Worm (Caenorhabditis elegans) whole organism, young adult: ENCODE results near the gene mrpl-40.

Source experiments
- B0019.2 ChIP-seq: fragments of 200-800 bp; sonication (Bioruptor generic); conservative IDR thresholded peaks from 2 replicates; pipeline ENCODE4 v1.3.6; 2022; ENCODE audit warnings: missing genetic modification reagents, missing genetic modification characterization, missing compliant biosample characterization
- C06A6.2 ChIP-seq: fragments of 200-800 bp; sonication (Bioruptor generic); conservative IDR thresholded peaks from 2 replicates; pipeline ENCODE4 v1.3.6; 2022; ENCODE audit warnings: missing genetic modification characterization, missing compliant biosample characterization
- F22D6.2 ChIP-seq: sonication (generic microtip); optimal IDR thresholded peaks from 2 replicates; lab custom pipeline; 2016; ENCODE audit warnings: mild to moderate bottlenecking, missing genetic modification characterization, missing compliant biosample characterization
- F52B5.7 ChIP-seq: sonication (generic microtip); optimal IDR thresholded peaks from 2 replicates; lab custom pipeline; 2016; ENCODE audit warnings: mild to moderate bottlenecking, missing genetic modification characterization, missing compliant biosample characterization
- Y53F4B.3 ChIP-seq: fragments of 200-800 bp; sonication (Bioruptor generic); IDR thresholded peaks from 2 replicates; pipeline ENCODE4 v1.3.6; 2022; ENCODE audit warnings: missing genetic modification reagents, missing genetic modification characterization, missing compliant biosample characterization
- Y53G8AR.9 ChIP-seq: fragments of 200-800 bp; sonication (Bioruptor generic); conservative IDR thresholded peaks from 2 replicates; pipeline ENCODE4 v1.3.6; 2022; ENCODE audit warnings: missing genetic modification reagents, missing genetic modification characterization, missing compliant biosample characterization
- Y79H2A.3 ChIP-seq: fragments of 200-800 bp; sonication (Bioruptor generic); conservative IDR thresholded peaks from 2 replicates; pipeline ENCODE4 v1.3.6; 2022; ENCODE audit warnings: missing genetic modification reagents, missing genetic modification characterization, missing compliant biosample characterization
- Y95B8A.8 ChIP-seq: fragments of 200-800 bp; sonication (Bioruptor generic); IDR thresholded peaks from 2 replicates; pipeline ENCODE4 v1.3.6; 2022; ENCODE audit warnings: missing genetic modification reagents, missing genetic modification characterization, missing compliant biosample characterization
- ZK185.1 ChIP-seq: sonication (generic microtip); optimal IDR thresholded peaks from 2 replicates; lab custom pipeline; 2016; ENCODE audit warnings: mild to moderate bottlenecking, missing genetic modification characterization, missing compliant biosample characterization; ENCODE audit not compliant: poor library complexity, severe bottlenecking
- ama-1 ChIP-seq, 3 experiments: fragments of 150-350 bp in 1 of 3; sonication (generic microtip) in 2 of 3; optimal IDR thresholded peaks; 2 replicates each; lab custom pipeline; 2014 to 2018; ENCODE audit warnings: missing biosample characterization in 2 of 3, missing genetic modification characterization in 2 of 3, missing genetic modification reagents in 2 of 3
- aptf-3 ChIP-seq: fragments of 200-800 bp; sonication (Bioruptor generic); IDR thresholded peaks from 2 replicates; pipeline ENCODE4 v1.3.6; 2022; ENCODE audit warnings: missing genetic modification characterization, missing compliant biosample characterization
- ccch-3 ChIP-seq: fragments of 200-800 bp; sonication (Bioruptor generic); optimal IDR thresholded peaks from 2 replicates; lab custom pipeline; 2018; ENCODE audit warnings: mild to moderate bottlenecking, missing genetic modification characterization, missing compliant biosample characterization
- cebp-1 ChIP-seq, 2 experiments: fragments of 200-800 bp in 1 of 2; sonication (Bioruptor generic) in 1 of 2; sonication (generic microtip) in 1 of 2; IDR thresholded peaks in 1 of 2; optimal IDR thresholded peaks in 1 of 2; 2 replicates each; pipeline versions ENCODE4 v1.3.6 to Lab custom; 2017 to 2022; ENCODE audit warnings: missing compliant biosample characterization in 2 of 2, missing genetic modification characterization in 2 of 2, mild to moderate bottlenecking in 1 of 2, missing genetic modification reagents in 1 of 2, moderate library complexity in 1 of 2
- ceh-58 ChIP-seq: fragments of 200-800 bp; sonication (Bioruptor generic); IDR thresholded peaks from 2 replicates; pipeline ENCODE4 v1.3.6; 2022; ENCODE audit warnings: missing genetic modification characterization, missing compliant biosample characterization
- chd-7 ChIP-seq: sonication (generic microtip); optimal IDR thresholded peaks from 2 replicates; lab custom pipeline; 2016; ENCODE audit warnings: mild to moderate bottlenecking, missing genetic modification characterization, moderate library complexity, missing compliant biosample characterization
- die-1 ChIP-seq: sonication (generic microtip); optimal IDR thresholded peaks from 2 replicates; lab custom pipeline; 2016; ENCODE audit warnings: missing genotype, mild to moderate bottlenecking, missing genetic modification characterization, missing compliant biosample characterization
- dpff-1 ChIP-seq: sonication (generic microtip); optimal IDR thresholded peaks from 2 replicates; lab custom pipeline; 2017; ENCODE audit warnings: mild to moderate bottlenecking, missing genetic modification characterization, missing compliant biosample characterization
- dpl-1 ChIP-seq: fragments of 150-350 bp; optimal IDR thresholded peaks from 2 replicates; lab custom pipeline; 2014; ENCODE audit warnings: missing biosample characterization, missing genetic modification reagents, missing genetic modification characterization
- efl-1 ChIP-seq: fragments of 150-350 bp; optimal IDR thresholded peaks from 2 replicates; lab custom pipeline; 2014; ENCODE audit warnings: missing biosample characterization, missing genetic modification reagents, missing genetic modification characterization
- fkh-3 ChIP-seq: sonication (generic microtip); optimal IDR thresholded peaks from 2 replicates; lab custom pipeline; 2016; ENCODE audit warnings: mild to moderate bottlenecking, missing genetic modification characterization, missing compliant biosample characterization
- gei-17 ChIP-seq: fragments of 200-800 bp; sonication (Bioruptor generic); optimal IDR thresholded peaks from 2 replicates; lab custom pipeline; 2018; ENCODE audit warnings: mild to moderate bottlenecking, missing genetic modification characterization, missing compliant biosample characterization
- hrde-1 ChIP-seq: sonication (generic microtip); optimal IDR thresholded peaks from 2 replicates; lab custom pipeline; 2016; ENCODE audit warnings: missing genetic modification characterization, mild to moderate bottlenecking, missing compliant biosample characterization, moderate library complexity, missing genotype, missing genetic modification reagents, borderline replicate concordance
- lag-1 ChIP-seq: fragments of 200-800 bp; sonication (Bioruptor generic); IDR thresholded peaks from 2 replicates; pipeline ENCODE4 v1.3.6; 2022; ENCODE audit warnings: missing genetic modification reagents, missing genetic modification characterization, missing compliant biosample characterization
- let-607 ChIP-seq, 2 experiments: fragments of 200-800 bp in 1 of 2; sonication (Bioruptor generic) in 1 of 2; sonication (generic microtip) in 1 of 2; optimal IDR thresholded peaks; 2 replicates each; lab custom pipeline; 2016 to 2018; ENCODE audit warnings: mild to moderate bottlenecking in 2 of 2, missing compliant biosample characterization in 2 of 2, missing genetic modification characterization in 2 of 2, moderate library complexity in 2 of 2, missing genotype in 1 of 2
- lin-26 ChIP-seq: fragments of 200-800 bp; sonication (Bioruptor generic); IDR thresholded peaks from 2 replicates; pipeline ENCODE4 v1.3.6; 2022; ENCODE audit warnings: missing genetic modification reagents, missing genetic modification characterization, missing compliant biosample characterization
- lin-54 ChIP-seq: fragments of 200-800 bp; sonication (Bioruptor generic); optimal IDR thresholded peaks from 2 replicates; lab custom pipeline; 2018; ENCODE audit warnings: mild to moderate bottlenecking, missing genetic modification characterization, missing compliant biosample characterization
- lsy-27 ChIP-seq: sonication (generic microtip); optimal IDR thresholded peaks from 2 replicates; lab custom pipeline; 2017; ENCODE audit warnings: missing genetic modification characterization, mild to moderate bottlenecking, missing compliant biosample characterization, antibody characterized with exemption, missing genotype, borderline replicate concordance; ENCODE audit not compliant: insufficient read depth
- madf-3 ChIP-seq: fragments of 200-800 bp; sonication (Bioruptor generic); IDR thresholded peaks from 2 replicates; pipeline ENCODE4 v1.3.6; 2022; ENCODE audit warnings: missing genetic modification reagents, missing genetic modification characterization, missing compliant biosample characterization
- madf-6 ChIP-seq: fragments of 200-800 bp; sonication (Bioruptor generic); IDR thresholded peaks from 2 replicates; pipeline ENCODE4 v1.3.6; 2022; ENCODE audit warnings: missing genetic modification reagents, missing genetic modification characterization, missing compliant biosample characterization
- mcd-1 ChIP-seq: fragments of 200-800 bp; sonication (Bioruptor generic); IDR thresholded peaks from 2 replicates; pipeline ENCODE4 v1.3.6; 2022; ENCODE audit warnings: missing genetic modification reagents, missing genetic modification characterization, missing compliant biosample characterization
- nfyb-1 ChIP-seq: fragments of 200-800 bp; sonication (Bioruptor generic); IDR thresholded peaks from 2 replicates; pipeline ENCODE4 v1.3.6; 2022; ENCODE audit warnings: missing genetic modification reagents, missing genetic modification characterization, missing compliant biosample characterization
- nhr-120 ChIP-seq: fragments of 200-800 bp; sonication (Bioruptor generic); IDR thresholded peaks from 2 replicates; pipeline ENCODE4 v1.3.6; 2022; ENCODE audit warnings: missing genetic modification characterization, missing compliant biosample characterization
- pha-4 ChIP-seq: fragments of 150-350 bp; sonication (generic microtip); optimal IDR thresholded peaks from 2 replicates; lab custom pipeline; 2014; ENCODE audit warnings: missing biosample characterization, missing genetic modification reagents, missing genetic modification characterization
- rcor-1 ChIP-seq: fragments of 200-800 bp; sonication (Bioruptor generic); IDR thresholded peaks from 2 replicates; pipeline ENCODE4 v1.3.6; 2022; ENCODE audit warnings: missing genetic modification reagents, missing genetic modification characterization, missing compliant biosample characterization
- rec-8 ChIP-seq, 2 experiments: sonication (generic microtip); optimal IDR thresholded peaks; 2 replicates each; lab custom pipeline; 2016; ENCODE audit warnings: mild to moderate bottlenecking in 2 of 2, missing genetic modification characterization in 2 of 2, missing genetic modification reagents in 2 of 2, missing genotype in 2 of 2, missing biosample characterization in 1 of 2, missing compliant biosample characterization in 1 of 2, moderate library complexity in 1 of 2
- sdz-38 ChIP-seq: sonication (generic microtip); optimal IDR thresholded peaks from 2 replicates; lab custom pipeline; 2016; ENCODE audit warnings: missing genotype, missing genetic modification characterization, missing compliant biosample characterization
- sea-2 ChIP-seq: fragments of 200-800 bp; sonication (Bioruptor generic); IDR thresholded peaks from 2 replicates; pipeline ENCODE4 v1.3.6; 2022; ENCODE audit warnings: missing genetic modification characterization, missing compliant biosample characterization
- snpc-1.1 ChIP-seq: sonication (generic microtip); optimal IDR thresholded peaks from 2 replicates; lab custom pipeline; 2017; ENCODE audit warnings: missing genetic modification characterization, mild to moderate bottlenecking, missing compliant biosample characterization, antibody characterized with exemption, moderate library complexity, missing genotype, missing genetic modification reagents; ENCODE audit not compliant: insufficient read depth
- tlf-1 ChIP-seq: fragments of 200-800 bp; sonication (Bioruptor generic); optimal IDR thresholded peaks from 2 replicates; lab custom pipeline; 2018; ENCODE audit warnings: mild to moderate bottlenecking, missing genetic modification characterization, missing compliant biosample characterization
- unc-130 ChIP-seq: sonication (generic microtip); optimal IDR thresholded peaks from 2 replicates; lab custom pipeline; 2016; ENCODE audit warnings: missing genetic modification reagents, missing genetic modification characterization, missing compliant biosample characterization
- xnd-1 ChIP-seq: sonication (generic microtip); optimal IDR thresholded peaks from 2 replicates; lab custom pipeline; 2016; ENCODE audit warnings: missing genotype, missing genetic modification reagents, missing genetic modification characterization, missing compliant biosample characterization
- zfh-2 ChIP-seq: fragments of 200-800 bp; sonication (Bioruptor generic); conservative IDR thresholded peaks from 2 replicates; pipeline ENCODE4 v1.3.6; 2022; ENCODE audit warnings: missing genetic modification reagents, missing genetic modification characterization, missing compliant biosample characterization
- ztf-26 ChIP-seq: sonication (generic microtip); optimal IDR thresholded peaks from 2 replicates; lab custom pipeline; 2017; ENCODE audit warnings: missing genetic modification characterization, missing compliant biosample characterization
- ztf-28 ChIP-seq: fragments of 200-800 bp; sonication (Bioruptor generic); IDR thresholded peaks from 2 replicates; pipeline ENCODE4 v1.3.6; 2022; ENCODE audit warnings: missing genetic modification reagents, missing genetic modification characterization, missing compliant biosample characterization
- ztf-6 ChIP-seq: fragments of 200-800 bp; sonication (Bioruptor generic); IDR thresholded peaks from 2 replicates; pipeline ENCODE4 v1.3.6; 2022; ENCODE audit warnings: missing genetic modification reagents, missing genetic modification characterization, missing compliant biosample characterization

Gene mrpl-40

DNA sequence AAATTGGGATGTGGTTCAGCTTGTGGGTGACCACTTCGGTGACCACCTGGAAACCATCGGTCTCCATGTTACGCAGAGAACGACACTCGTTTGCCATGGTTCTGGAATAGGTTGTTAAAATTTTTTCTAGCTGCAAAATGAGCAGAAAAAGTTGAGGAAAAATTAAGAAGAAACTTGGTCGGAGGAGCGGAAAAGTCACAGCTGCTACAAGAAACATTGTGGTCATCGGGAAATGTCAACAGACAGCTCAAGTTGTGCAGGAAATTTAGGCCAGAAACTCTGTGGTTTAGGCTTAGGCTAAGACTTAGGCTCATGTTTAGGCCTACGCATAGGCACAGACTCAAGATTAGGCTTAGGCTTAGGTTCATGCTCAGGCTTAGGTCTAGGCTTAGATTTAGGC lies 21.2 kb upstream of the mrpl-40 start, which contains the start of gene pck-1:
TSS of gene pck-1 (minus strand) at position 101 of the 400 bp plus-strand sequence.
- TF ChIP-seq ama-1 (optimal IDR thresholded peaks at IDR 0.05; lab: Kevin White, UChicago) (peak; percentile 55), ama-1 (GFP tag; optimal IDR thresholded peaks at IDR 0.05; lab: Kevin White, UChicago) (no peak), lsy-27 (tag; lab: Kevin White, UChicago) (no peak), F52B5.7 (no peak), efl-1 (GFP tag; lab: Kevin White, UChicago) (no peak), nfyb-1 (GFP tag; lab: Robert Waterston, UW) (0 out of 2 replicates have a peak, but pooled peaks have one; percentile 16)

DNA sequence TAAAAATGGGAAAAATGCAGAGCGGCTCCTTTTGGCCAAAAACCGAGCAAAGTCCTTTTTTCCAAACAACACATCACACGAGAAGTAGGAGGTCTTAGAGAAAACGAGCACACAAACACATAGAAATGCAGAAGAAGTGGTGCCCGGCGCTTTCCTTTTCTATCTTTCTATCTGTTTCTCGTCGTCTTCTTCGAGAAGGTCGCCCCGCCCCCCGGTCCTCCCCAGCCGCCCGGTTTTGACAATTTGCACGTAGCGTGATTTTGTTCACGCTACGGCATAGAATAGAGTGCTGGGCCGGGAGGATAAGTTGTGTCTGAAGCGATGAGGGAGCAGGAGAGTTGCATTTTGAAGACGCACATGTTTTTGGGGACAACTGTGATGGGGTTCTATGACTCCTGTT lies 20.3 kb upstream of the mrpl-40 start:
- no peak for TF ChIP-seq ccch-3 (GFP tag; lab: Kevin White, UChicago)
- no peak for TF ChIP-seq hrde-1 (tag; lab: Kevin White, UChicago)
- TF ChIP-seq sea-2 (GFP tag; lab: Robert Waterston, UW), result no peak
- no peak for TF ChIP-seq die-1 (tag; lab: Kevin White, UChicago)
- no peak for TF ChIP-seq Y79H2A.3 (GFP tag; lab: Robert Waterston, UW)
- no peak for TF ChIP-seq let-607 (tag; optimal IDR thresholded peaks at IDR 0.05; lab: Kevin White, UChicago)
- TF ChIP-seq F22D6.2 (tag; lab: Kevin White, UChicago), result no peak
- TF ChIP-seq lin-54, result no peak
- no peak for TF ChIP-seq Y53F4B.3 (GFP tag; lab: Robert Waterston, UW)
- no peak for TF ChIP-seq fkh-3 (tag; lab: Kevin White, UChicago)
- TF ChIP-seq aptf-3 (GFP tag; lab: Robert Waterston, UW), result no peak
- TF ChIP-seq ztf-6 (GFP tag; lab: Robert Waterston, UW), result no peak
- TF ChIP-seq B0019.2 (GFP tag; lab: Robert Waterston, UW), result no peak
- TF ChIP-seq mcd-1 (GFP tag; lab: Robert Waterston, UW), result peak; percentile 25; the same call in 1 of the 2 replicates
- no peak for TF ChIP-seq madf-6 (GFP tag; lab: Robert Waterston, UW)
- TF ChIP-seq xnd-1 (tag; lab: Kevin White, UChicago), result no peak
- no peak for TF ChIP-seq tlf-1 (GFP tag; lab: Kevin White, UChicago)
- no peak for TF ChIP-seq rec-8 (tag; optimal IDR thresholded peaks at IDR 0.05; lab: Kevin White, UChicago)
- TF ChIP-seq nhr-120, result no peak
- TF ChIP-seq rcor-1, result no peak
- no peak for TF ChIP-seq ceh-58 (GFP tag; lab: Robert Waterston, UW)
- no peak for TF ChIP-seq Y95B8A.8 (GFP tag; lab: Robert Waterston, UW)
- TF ChIP-seq chd-7 (tag; lab: Kevin White, UChicago), result no peak
- no peak for TF ChIP-seq sdz-38 (tag; lab: Kevin White, UChicago)
- no peak for TF ChIP-seq dpl-1 (GFP tag; lab: Kevin White, UChicago)
- TF ChIP-seq gei-17 (GFP tag; lab: Kevin White, UChicago), result no peak
- peak; percentile 81 for TF ChIP-seq zfh-2 (GFP tag; lab: Robert Waterston, UW)
- no peak for TF ChIP-seq dpff-1 (tag; lab: Kevin White, UChicago)
- no peak for TF ChIP-seq ztf-26
- no peak for TF ChIP-seq unc-130 (GFP tag; lab: Kevin White, UChicago)
- TF ChIP-seq lag-1 (GFP tag; lab: Robert Waterston, UW), result no peak
- TF ChIP-seq ztf-28 (GFP tag; lab: Robert Waterston, UW), result 0 out of 2 replicates have a peak, but pooled peaks have one; percentile 7
- no peak for TF ChIP-seq snpc-1.1 (tag; lab: Kevin White, UChicago)
- no peak for TF ChIP-seq Y53G8AR.9 (GFP tag; lab: Robert Waterston, UW)
- peak; percentile 78 for TF ChIP-seq ama-1 (optimal IDR thresholded peaks at IDR 0.05; lab: Kevin White, UChicago)
- no peak for TF ChIP-seq ama-1 (GFP tag; optimal IDR thresholded peaks at IDR 0.05; lab: Kevin White, UChicago)
- TF ChIP-seq pha-4 (tag; lab: Kevin White, UChicago), result no peak
- TF ChIP-seq ZK185.1 (tag; lab: Kevin White, UChicago), result no peak
- TF ChIP-seq C06A6.2 (GFP tag; lab: Robert Waterston, UW), result no peak
- peak; percentile 15; the same call in 1 of the 2 replicates for TF ChIP-seq lin-26 (GFP tag; lab: Robert Waterston, UW)
- TF ChIP-seq cebp-1 (GFP tag; IDR thresholded peaks at IDR 0.05; lab: Robert Waterston, UW), result no peak
- TF ChIP-seq cebp-1 (tag; optimal IDR thresholded peaks at IDR 0.05; lab: Kevin White, UChicago), result peak; percentile 55
- no peak for TF ChIP-seq madf-3 (GFP tag; lab: Robert Waterston, UW)
